Fruit fly (Drosophila melanogaster) whole organism, embryonic: ENCODE measurements around the gene Arp10.
A peak's percentile ranks its signal among the peaks of the same experiment; 100 is the strongest.

Experiments
- Adf1 ChIP-seq: fragments of 200-800 bp; sonication (Bioruptor generic); IDR thresholded peaks from 2 replicates; pipeline ENCODE4 v1.3.6; 2022; ENCODE audit warnings: missing biosample characterization, missing genetic modification characterization
- CG10321 ChIP-seq: fragments of 200-800 bp; sonication (Bioruptor generic); IDR thresholded peaks from 2 replicates; pipeline ENCODE4 v1.3.6; 2022; ENCODE audit warnings: missing biosample characterization, missing genetic modification characterization
- CG10431 ChIP-seq: fragments of 200-800 bp; sonication (Bioruptor generic); optimal IDR thresholded peaks from 3 replicates; lab custom pipeline; 2018; ENCODE audit warnings: missing biosample characterization, mild to moderate bottlenecking, missing genetic modification characterization
- CG10959 ChIP-seq: fragments of 200-800 bp; sonication (Bioruptor generic); IDR thresholded peaks from 2 replicates; pipeline ENCODE4 v1.3.6; 2022; ENCODE audit warnings: missing biosample characterization, missing genetic modification characterization
- CG11085 ChIP-seq: fragments of 200-800 bp; sonication (Bioruptor generic); IDR thresholded peaks from 2 replicates; pipeline ENCODE4 v1.3.6; 2022; ENCODE audit warnings: missing biosample characterization, missing genetic modification characterization
- CG12744 ChIP-seq: fragments of 200-800 bp; sonication (Bioruptor generic); optimal IDR thresholded peaks from 2 replicates; lab custom pipeline; 2016; ENCODE audit warnings: missing biosample characterization, missing genetic modification characterization
- CG12769 ChIP-seq: fragments of 200-800 bp; sonication (Bioruptor generic); optimal IDR thresholded peaks from 2 replicates; lab custom pipeline; 2019; ENCODE audit warnings: missing biosample characterization, mild to moderate bottlenecking, missing genetic modification characterization, moderate library complexity
- CG12942 ChIP-seq: fragments of 200-800 bp; sonication (Bioruptor generic); optimal IDR thresholded peaks from 3 replicates; lab custom pipeline; 2016; ENCODE audit warnings: missing biosample characterization, missing genetic modification characterization
- CG13287 ChIP-seq: fragments of 200-800 bp; sonication (Bioruptor generic); IDR thresholded peaks from 2 replicates; pipeline ENCODE4 v1.3.6; 2022; ENCODE audit warnings: missing biosample characterization, missing genetic modification characterization; ENCODE audit not compliant: partially characterized antibody
- CG14050 ChIP-seq: fragments of 200-800 bp; sonication (Bioruptor generic); IDR thresholded peaks from 3 replicates; pipeline ENCODE4 v1.3.6; 2022; ENCODE audit warnings: missing biosample characterization, missing genetic modification characterization
- CG1529 ChIP-seq: fragments of 200-800 bp; sonication (Bioruptor generic); optimal IDR thresholded peaks from 3 replicates; lab custom pipeline; 2018; ENCODE audit warnings: missing biosample characterization, missing genetic modification characterization
- CG1792 ChIP-seq: fragments of 200-800 bp; sonication (Bioruptor generic); optimal IDR thresholded peaks from 2 replicates; lab custom pipeline; 2016; ENCODE audit warnings: missing biosample characterization, missing genetic modification characterization
- CG1832 ChIP-seq: fragments of 200-800 bp; sonication (Bioruptor generic); optimal IDR thresholded peaks from 2 replicates; lab custom pipeline; 2017; ENCODE audit warnings: missing biosample characterization, mild to moderate bottlenecking, missing genetic modification characterization, inconsistent platforms
- CG18764 ChIP-seq: fragments of 200-800 bp; sonication (Bioruptor generic); optimal IDR thresholded peaks from 3 replicates; lab custom pipeline; 2016; ENCODE audit warnings: missing biosample characterization, missing genetic modification characterization
- CG2678 ChIP-seq: fragments of 200-800 bp; sonication (Bioruptor generic); optimal IDR thresholded peaks from 3 replicates; lab custom pipeline; 2019; ENCODE audit warnings: missing biosample characterization, mild to moderate bottlenecking, missing genetic modification characterization, moderate library complexity
- CG2889 ChIP-seq: fragments of 200-800 bp; sonication (Bioruptor generic); IDR thresholded peaks from 3 replicates; pipeline ENCODE4 v1.3.6; 2022; ENCODE audit warnings: missing biosample characterization, missing genetic modification characterization
- CG30020 ChIP-seq: fragments of 200-800 bp; optimal IDR thresholded peaks from 2 replicates; lab custom pipeline; 2019; ENCODE audit warnings: missing biosample characterization, mild to moderate bottlenecking, missing genetic modification characterization, moderate library complexity
- CG30403 ChIP-seq: fragments of 200-800 bp; sonication (Bioruptor generic); optimal IDR thresholded peaks from 3 replicates; lab custom pipeline; 2016; ENCODE audit warnings: missing biosample characterization, missing genetic modification characterization
- CG30431 ChIP-seq: fragments of 200-800 bp; sonication (Bioruptor generic); optimal IDR thresholded peaks from 2 replicates; lab custom pipeline; 2017; ENCODE audit warnings: missing biosample characterization, missing genetic modification characterization
- CG3065 ChIP-seq: fragments of 200-800 bp; sonication (Bioruptor generic); optimal IDR thresholded peaks from 2 replicates; lab custom pipeline; 2016; ENCODE audit warnings: missing biosample characterization, missing genetic modification characterization
- CG32532 ChIP-seq: fragments of 200-800 bp; sonication (Bioruptor generic); IDR thresholded peaks from 2 replicates; pipeline ENCODE4 v1.3.6; 2022; ENCODE audit warnings: missing biosample characterization, missing genetic modification characterization
- CG7357 ChIP-seq: fragments of 200-800 bp; sonication (Bioruptor generic); IDR thresholded peaks from 3 replicates; pipeline ENCODE4 v1.3.6; 2022; ENCODE audit warnings: missing biosample characterization, missing genetic modification characterization
- CG7556 ChIP-seq: fragments of 200-800 bp; sonication (Bioruptor generic); optimal IDR thresholded peaks from 2 replicates; lab custom pipeline; 2017; ENCODE audit warnings: missing biosample characterization, mild to moderate bottlenecking, missing genetic modification characterization
- CG8944 ChIP-seq: fragments of 200-800 bp; sonication (Bioruptor generic); optimal IDR thresholded peaks from 3 replicates; lab custom pipeline; 2016; ENCODE audit warnings: missing biosample characterization, missing genetic modification characterization
- CG9727 ChIP-seq: fragments of 200-800 bp; sonication (Bioruptor generic); optimal IDR thresholded peaks from 3 replicates; lab custom pipeline; 2017; ENCODE audit warnings: missing biosample characterization, mild to moderate bottlenecking, missing genetic modification characterization
- CG9932 ChIP-seq: fragments of 200-800 bp; sonication (Bioruptor generic); IDR thresholded peaks from 2 replicates; pipeline ENCODE4 v1.3.6; 2022; ENCODE audit warnings: missing biosample characterization, missing genetic modification characterization
- Drgx ChIP-seq: fragments of 200-800 bp; sonication (Bioruptor generic); IDR thresholded peaks from 2 replicates; pipeline ENCODE4 v1.3.6; 2022; ENCODE audit warnings: missing biosample characterization, missing genetic modification characterization
- Gug ChIP-seq: fragments of 200-800 bp; sonication (Bioruptor generic); IDR thresholded peaks from 4 replicates; pipeline ENCODE4 v1.3.6; 2022; ENCODE audit warnings: missing biosample characterization, missing genetic modification characterization
- Hey ChIP-seq: fragments of 200-800 bp; sonication (Bioruptor generic); optimal IDR thresholded peaks from 3 replicates; lab custom pipeline; 2018; ENCODE audit warnings: missing biosample characterization, mild to moderate bottlenecking, missing genetic modification characterization
- Hmx ChIP-seq: fragments of 200-800 bp; sonication (Bioruptor generic); optimal IDR thresholded peaks from 2 replicates; lab custom pipeline; 2016; ENCODE audit warnings: missing biosample characterization, missing genetic modification characterization
- Nf-YB ChIP-seq: fragments of 200-800 bp; sonication (Bioruptor generic); optimal IDR thresholded peaks from 3 replicates; lab custom pipeline; 2019; ENCODE audit warnings: missing biosample characterization, mild to moderate bottlenecking, missing genetic modification characterization, moderate library complexity
- PHDP ChIP-seq: fragments of 200-800 bp; sonication (Bioruptor generic); optimal IDR thresholded peaks from 3 replicates; lab custom pipeline; 2018; ENCODE audit warnings: missing biosample characterization, mild to moderate bottlenecking, missing genetic modification characterization, moderate library complexity
- Vsx1 ChIP-seq: fragments of 200-800 bp; sonication (Bioruptor generic); optimal IDR thresholded peaks from 2 replicates; lab custom pipeline; 2017; ENCODE audit warnings: missing biosample characterization, mild to moderate bottlenecking, missing genetic modification characterization, missing genetic modification reagents
- Xbp1 ChIP-seq: fragments of 200-800 bp; sonication (Bioruptor generic); optimal IDR thresholded peaks from 3 replicates; lab custom pipeline; 2016; ENCODE audit warnings: missing biosample characterization, mild to moderate bottlenecking, missing genetic modification characterization
- YL-1 ChIP-seq: fragments of 200-800 bp; sonication (Bioruptor generic); optimal IDR thresholded peaks from 3 replicates; lab custom pipeline; 2017; ENCODE audit warnings: missing biosample characterization, mild to moderate bottlenecking, missing genetic modification characterization
- ara ChIP-seq: fragments of 200-800 bp; sonication (Bioruptor generic); IDR thresholded peaks from 2 replicates; pipeline ENCODE4 v1.3.6; 2022; ENCODE audit warnings: missing biosample characterization, missing genetic modification characterization
- ash1 ChIP-seq: fragments of 200-800 bp; sonication (Bioruptor generic); optimal IDR thresholded peaks from 2 replicates; lab custom pipeline; 2018; ENCODE audit warnings: missing biosample characterization, mild to moderate bottlenecking, missing genetic modification characterization
- bcd ChIP-seq: fragments of 200-800 bp; sonication (Bioruptor generic); optimal IDR thresholded peaks from 2 replicates; lab custom pipeline; 2017; ENCODE audit warnings: missing biosample characterization, mild to moderate bottlenecking, missing genetic modification characterization
- btn ChIP-seq: fragments of 200-800 bp; sonication (Bioruptor generic); optimal IDR thresholded peaks from 2 replicates; lab custom pipeline; 2016; ENCODE audit warnings: missing biosample characterization, missing genetic modification characterization
- danr ChIP-seq: fragments of 200-800 bp; sonication (Bioruptor generic); IDR thresholded peaks from 2 replicates; pipeline ENCODE4 v1.3.6; 2022; ENCODE audit warnings: missing biosample characterization, missing genetic modification characterization
- dimm ChIP-seq: fragments of 200-800 bp; sonication (Bioruptor generic); IDR thresholded peaks from 2 replicates; pipeline ENCODE4 v1.3.6; 2022; ENCODE audit warnings: missing biosample characterization, missing genetic modification characterization
- gcm2 ChIP-seq: fragments of 200-800 bp; sonication (Bioruptor generic); optimal IDR thresholded peaks from 2 replicates; lab custom pipeline; 2016; ENCODE audit warnings: missing biosample characterization, missing genetic modification characterization
- gem ChIP-seq: fragments of 200-800 bp; sonication (Bioruptor generic); optimal IDR thresholded peaks from 2 replicates; lab custom pipeline; 2019; ENCODE audit warnings: missing biosample characterization, mild to moderate bottlenecking, missing genetic modification characterization, moderate library complexity
- ham ChIP-seq: fragments of 200-800 bp; sonication (Bioruptor generic); IDR thresholded peaks from 2 replicates; pipeline ENCODE4 v1.3.6; 2022; ENCODE audit warnings: missing biosample characterization, missing genetic modification characterization
- nerfin-1 ChIP-seq: fragments of 200-800 bp; sonication (Bioruptor generic); optimal IDR thresholded peaks from 3 replicates; lab custom pipeline; 2019; ENCODE audit warnings: missing biosample characterization, mild to moderate bottlenecking, missing genetic modification characterization, moderate library complexity
- onecut ChIP-seq: fragments of 200-800 bp; sonication (Bioruptor generic); IDR thresholded peaks from 2 replicates; pipeline ENCODE4 v1.3.6; 2022; ENCODE audit warnings: missing biosample characterization, missing genetic modification characterization
- scrt ChIP-seq: fragments of 200-800 bp; sonication (Bioruptor generic); optimal IDR thresholded peaks from 2 replicates; lab custom pipeline; 2018; ENCODE audit warnings: missing biosample characterization, mild to moderate bottlenecking, missing genetic modification characterization, moderate library complexity
- sens ChIP-seq: fragments of 200-800 bp; sonication (Bioruptor generic); peaks from one replicate; lab custom pipeline; 2016; ENCODE audit warnings: missing biosample characterization, missing genetic modification characterization
- shn ChIP-seq: fragments of 200-800 bp; sonication (Bioruptor generic); optimal IDR thresholded peaks from 3 replicates; lab custom pipeline; 2016; ENCODE audit warnings: missing biosample characterization, missing genetic modification characterization
- slbo ChIP-seq: fragments of 200-800 bp; sonication (Bioruptor generic); IDR thresholded peaks from 2 replicates; pipeline ENCODE4 v1.3.6; 2022; ENCODE audit warnings: missing biosample characterization, missing genetic modification characterization
- ttk ChIP-seq: fragments of 200-800 bp; sonication (Bioruptor generic); IDR thresholded peaks from 2 replicates; pipeline ENCODE4 v2.1.2; 2022; ENCODE audit warnings: missing biosample characterization, missing genetic modification characterization

Gene Arp10

dm6 chrX:19642819-19643504, 3.0 kb downstream of the Arp10 start, which contains the start of the genes CG12237 and Sec61gamma (continued):
- TF ChIP-seq CG10959 (GFP tag; lab: Robert Waterston, UW) (no peak), CG18764 (GFP tag; lab: Kevin White, UChicago) (no peak), CG30020 (tag; lab: Kevin White, UChicago) (peak; percentile 28), Xbp1 (GFP tag; lab: Kevin White, UChicago) (peak; percentile 58), Vsx1 (GFP tag; lab: Kevin White, UChicago) (no peak), ham (no peak), gem (no peak), CG2678 (peak; percentile 33), CG2889 (GFP tag; lab: Robert Waterston, UW) (no peak), Adf1 (GFP tag; lab: Robert Waterston, UW) (no peak; the same call in 1 of the 2 replicates), CG1792 (GFP tag; lab: Kevin White, UChicago) (no peak), sens (GFP tag; lab: Kevin White, UChicago) (peak; percentile 71), CG10431 (no peak), bcd (peak; percentile 42), Hmx (GFP tag; lab: Kevin White, UChicago) (no peak), CG9727 (GFP tag; lab: Kevin White, UChicago) (peak; percentile 25), ara (GFP tag; lab: Robert Waterston, UW) (no peak), shn (GFP tag; lab: Kevin White, UChicago) (no peak), Drgx (GFP tag; lab: Robert Waterston, UW) (no peak), CG11085 (GFP tag; lab: Robert Waterston, UW) (no peak), btn (GFP tag; lab: Kevin White, UChicago) (no peak), Hey (tag; lab: Kevin White, UChicago) (no peak), CG1832 (GFP tag; lab: Kevin White, UChicago) (no peak), gcm2 (GFP tag; lab: Kevin White, UChicago) (no peak), dimm (GFP tag; lab: Robert Waterston, UW) (no peak), CG9932 (peak; percentile 53; the same call in 1 of the 2 replicates), Nf-YB (peak; percentile 16), CG13287 (no peak; the same call in 1 of the 2 replicates), CG8944 (GFP tag; lab: Kevin White, UChicago) (no peak), danr (GFP tag; lab: Robert Waterston, UW) (no peak), CG12769 (tag; lab: Kevin White, UChicago) (no peak), onecut (GFP tag; lab: Robert Waterston, UW) (no peak; the same call in 1 of the 2 replicates), Gug (no peak), ash1 (GFP tag; lab: Kevin White, UChicago) (no peak), YL-1 (GFP tag; lab: Kevin White, UChicago) (peak; percentile 79), nerfin-1 (peak; percentile 10), CG7556 (no peak), PHDP (tag; lab: Kevin White, UChicago) (no peak), slbo (GFP tag; lab: Robert Waterston, UW) (peak; percentile 58), scrt (GFP tag; lab: Kevin White, UChicago) (no peak), CG12942 (GFP tag; lab: Kevin White, UChicago) (no peak), CG12744 (GFP tag; lab: Kevin White, UChicago) (no peak), CG30431 (GFP tag; lab: Kevin White, UChicago) (no peak), CG3065 (GFP tag; lab: Kevin White, UChicago) (no peak), CG7357 (no peak), ttk (GFP tag; lab: Robert Waterston, UW) (no peak), CG10321 (GFP tag; lab: Robert Waterston, UW) (no peak), CG1529 (GFP tag; lab: Kevin White, UChicago) (no peak), CG32532 (GFP tag; lab: Robert Waterston, UW) (peak; percentile 60), CG14050 (no peak), CG30403 (GFP tag; lab: Kevin White, UChicago) (no peak)
